Fruit fly (Drosophila melanogaster): ENCODE results near the gene CG4408.
A peak's percentile ranks its signal among the peaks of the same experiment; 100 is the strongest.

Gene CG4408

DNA sequence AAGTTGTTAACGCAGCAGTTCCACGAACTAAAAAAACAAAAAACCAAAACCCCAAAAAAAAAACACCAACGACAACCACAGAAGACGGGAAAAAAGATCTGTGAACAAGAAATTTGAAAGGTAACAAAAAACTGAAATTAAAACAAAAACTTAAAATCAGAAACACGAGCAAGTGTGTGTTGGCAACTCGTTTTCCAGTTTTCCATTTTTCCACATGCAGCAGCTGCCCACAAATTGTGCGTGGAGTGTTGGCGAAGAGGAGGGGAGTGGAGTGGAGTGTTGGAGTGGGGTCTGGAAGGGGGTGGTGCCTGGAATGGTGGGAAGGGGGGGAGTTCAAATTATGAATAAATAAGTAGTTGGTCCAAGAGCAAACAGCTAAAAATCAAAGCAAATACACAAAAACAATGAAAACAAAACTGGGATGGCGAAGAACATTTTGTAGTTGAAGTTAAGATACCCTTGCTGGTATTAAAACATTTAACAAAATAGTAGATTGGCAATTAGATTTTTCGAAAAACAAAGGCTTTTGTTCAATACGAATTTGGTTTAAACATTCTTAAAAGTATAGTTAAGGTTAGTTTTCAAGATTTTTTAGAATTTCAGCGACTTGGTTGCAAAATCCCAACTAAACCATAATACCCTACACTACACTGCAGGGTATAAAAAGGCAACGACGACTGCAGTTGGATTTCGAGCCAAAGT lies 29.9 kb downstream of the CG4408 start (continued):
- TF ChIP-seq CG8359 (GFP tag; optimal IDR thresholded peaks at IDR 0.05; ENCODE audit: borderline replicate concordance) (peak; percentile 42), Hr78 (GFP tag; optimal IDR thresholded peaks at IDR 0.05) (peak in 1 of 2 experiments; percentile 11), CG8765 (GFP tag; IDR thresholded peaks at IDR 0.05) (no peak), E2f2 (GFP tag; IDR thresholded peaks at IDR 0.05) (no peak), slou (GFP tag; optimal IDR thresholded peaks at IDR 0.05) (no peak), gsb-n (tag; optimal IDR thresholded peaks at IDR 0.05) (peak; percentile 57), zen (tag; optimal IDR thresholded peaks at IDR 0.05) (peak; percentile 8), CG3065 (GFP tag; optimal IDR thresholded peaks at IDR 0.05) (no peak), Xbp1 (GFP tag; optimal IDR thresholded peaks at IDR 0.05) (peak; percentile 63), Mad (GFP tag; optimal IDR thresholded peaks at IDR 0.05) (peak; percentile 4), ems (GFP tag; optimal IDR thresholded peaks at IDR 0.05) (no peak), sim (GFP tag; IDR thresholded peaks at IDR 0.05) (no peak), kah (GFP tag; optimal IDR thresholded peaks at IDR 0.05) (no peak), toy (GFP tag; IDR thresholded peaks at IDR 0.05) (no peak), Hr51 (GFP tag; optimal IDR thresholded peaks at IDR 0.05) (peak in 1 of 2 experiments; percentile 57), CG4404 (GFP tag; IDR thresholded peaks at IDR 0.05) (no peak), sr (GFP tag; IDR thresholded peaks at IDR 0.05) (0 out of 3 replicates have a peak, but pooled peaks have one; percentile 48), CG14860 (GFP tag; IDR thresholded peaks at IDR 0.05; ENCODE audit: partially characterized antibody) (no peak), gt (GFP tag; IDR thresholded peaks at IDR 0.05) (no peak), Med (GFP tag) (peak; percentile 52), pfk (GFP tag; optimal IDR thresholded peaks at IDR 0.05) (no peak), CG7372 (GFP tag; IDR thresholded peaks at IDR 0.05) (no peak), CG33213 (GFP tag; optimal IDR thresholded peaks at IDR 0.05) (peak; percentile 20), Vsx1 (GFP tag; optimal IDR thresholded peaks at IDR 0.05) (no peak), Adf1 (GFP tag; IDR thresholded peaks at IDR 0.05) (no peak), jumu (GFP tag; optimal IDR thresholded peaks at IDR 0.05) (peak; percentile 32), Gug (GFP tag; IDR thresholded peaks at IDR 0.05) (no peak), caup (GFP tag; optimal IDR thresholded peaks at IDR 0.05; ENCODE audit: severe bottlenecking) (no peak), seq (GFP tag; IDR thresholded peaks at IDR 0.05) (no peak), CG31388 (GFP tag; optimal IDR thresholded peaks at IDR 0.05) (no peak), CG4854 (GFP tag; optimal IDR thresholded peaks at IDR 0.05) (no peak), Doc3 (GFP tag; IDR thresholded peaks at IDR 0.05; ENCODE audit: partially characterized antibody) (no peak), Hr3 (GFP tag; optimal IDR thresholded peaks at IDR 0.05) (peak; percentile 34), tll (GFP tag; optimal IDR thresholded peaks at IDR 0.05) (no peak), Doc2 (GFP tag; IDR thresholded peaks at IDR 0.05) (no peak), Abd-B (GFP tag; optimal IDR thresholded peaks at IDR 0.05) (peak; percentile 29), ash1 (GFP tag; optimal IDR thresholded peaks at IDR 0.05) (no peak), CG1792 (GFP tag; optimal IDR thresholded peaks at IDR 0.05) (peak; percentile 31), CG15269 (tag; optimal IDR thresholded peaks at IDR 0.05) (peak; percentile 25), unpg (GFP tag; optimal IDR thresholded peaks at IDR 0.05) (peak; percentile 65), Rx (GFP tag; IDR thresholded peaks at IDR 0.05) (no peak), CG3838 (GFP tag; optimal IDR thresholded peaks at IDR 0.05) (no peak), CG1832 (GFP tag; optimal IDR thresholded peaks at IDR 0.05) (no peak), B-H1 (GFP tag; IDR thresholded peaks at IDR 0.05) (no peak), CG13775 (GFP tag; optimal IDR thresholded peaks at IDR 0.05) (peak; percentile 30), CG33557 (GFP tag; optimal IDR thresholded peaks at IDR 0.05) (no peak), sug (tag; optimal IDR thresholded peaks at IDR 0.05) (no peak), vnd (GFP tag; IDR thresholded peaks at IDR 0.05; ENCODE audit: partially characterized antibody) (no peak), CkIIα-i1 (GFP tag; IDR thresholded peaks at IDR 0.05) (no peak)

Measured in whole organism, embryonic.